Worm (Caenorhabditis elegans) whole organism, L4 larva: ENCODE data around the gene nas-9.

Source experiments
- mes-2 ChIP-seq: sonication (generic microtip); optimal IDR thresholded peaks from 2 replicates; lab custom pipeline; 2016; ENCODE audit warnings: missing genotype, mild to moderate bottlenecking, missing genetic modification characterization, missing compliant biosample characterization; ENCODE audit not compliant: poor library complexity, severe bottlenecking
- nhr-10 ChIP-seq: fragments of 150-350 bp; optimal IDR thresholded peaks from 2 replicates; lab custom pipeline; 2014; ENCODE audit warnings: missing biosample characterization, missing genetic modification characterization
- nhr-237 ChIP-seq: sonication (generic microtip); optimal IDR thresholded peaks from 2 replicates; lab custom pipeline; 2017; ENCODE audit warnings: missing biosample characterization, missing genetic modification characterization
- skn-1 ChIP-seq: fragments of 150-350 bp; optimal IDR thresholded peaks from 2 replicates; lab custom pipeline; 2014; ENCODE audit warnings: missing biosample characterization, missing genetic modification characterization
- snpc-4 ChIP-seq: fragments of 150-350 bp; optimal IDR thresholded peaks from 2 replicates; lab custom pipeline; 2014; ENCODE audit warnings: missing biosample characterization, missing genetic modification characterization
- zag-1 ChIP-seq: fragments of 150-350 bp; optimal IDR thresholded peaks from 2 replicates; lab custom pipeline; 2014; ENCODE audit warnings: missing biosample characterization, missing genetic modification characterization

- TF ChIP-seq snpc-4 (tag; lab: Kevin White, UChicago) (no peak), nhr-237 (tag; lab: Kevin White, UChicago) (no peak), nhr-10 (tag; lab: Kevin White, UChicago) (no peak), mes-2 (tag; lab: Kevin White, UChicago) (no peak), skn-1 (tag; lab: Kevin White, UChicago) (no peak), zag-1 (no peak)
Measured at ce11 chrV:4788823-4789222, 51.0 kb downstream of the nas-9 start, which contains the start of gene R02F11.10.
